Worm (Caenorhabditis elegans): ENCODE data around the gene C25H3.1.

DNA sequence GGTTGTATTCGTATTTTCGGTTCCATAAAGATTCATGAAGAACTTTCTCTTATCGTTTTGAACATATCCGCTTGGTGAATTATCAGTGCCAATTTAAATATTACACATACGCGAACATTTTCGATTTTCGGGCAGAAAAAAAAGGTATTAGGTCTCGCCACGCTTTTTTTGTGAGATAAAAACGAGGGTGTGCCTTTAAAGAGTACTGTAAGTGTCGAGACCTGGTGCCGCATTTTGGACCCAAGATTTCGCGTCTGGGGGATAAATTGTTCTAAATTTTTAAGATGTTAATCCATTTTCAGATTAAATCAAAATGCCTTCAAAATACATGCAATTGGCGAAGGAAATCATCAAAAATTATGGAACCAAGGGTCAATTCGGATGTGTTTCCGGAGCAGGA lies 5.0 kb upstream of the C25H3.1 start, which contains the start of gene C25H3.3:
- TF ChIP-seq elt-1 (tag; optimal IDR thresholded peaks at IDR 0.05) (no peak), nhr-11 (tag; optimal IDR thresholded peaks at IDR 0.05) (no peak), egl-27 (tag; optimal IDR thresholded peaks at IDR 0.05) (no peak), lsy-2 (tag; optimal IDR thresholded peaks at IDR 0.05) (no peak), ama-1 (optimal IDR thresholded peaks at IDR 0.05) (no peak), lin-39 (tag; optimal IDR thresholded peaks at IDR 0.05) (no peak), aly-2 (tag; optimal IDR thresholded peaks at IDR 0.05) (no peak), Y55F3AM.14 (GFP tag; optimal IDR thresholded peaks at IDR 0.05) (no peak), nhr-77 (tag; optimal IDR thresholded peaks at IDR 0.05) (no peak), snpc-4 (tag; optimal IDR thresholded peaks at IDR 0.05) (no peak), unc-62 (GFP tag; optimal IDR thresholded peaks at IDR 0.05) (no peak), ZK546.5 (tag; optimal IDR thresholded peaks at IDR 0.05) (no peak), unc-39 (tag; optimal IDR thresholded peaks at IDR 0.05) (no peak)

All from whole organism, L2 larva.